Fruit fly (Drosophila melanogaster): ENCODE results near the gene CG9641.

dm6 chr2L:3012780-3013179 lies 36.1 kb upstream of the CG9641 start:
- TF ChIP-seq CG9705 (GFP tag; optimal IDR thresholded peaks at IDR 0.05) (no peak), N (GFP tag; optimal IDR thresholded peaks at IDR 0.05) (no peak), HLH106 (tag; optimal IDR thresholded peaks at IDR 0.05) (peak; percentile 16), lola (GFP tag; optimal IDR thresholded peaks at IDR 0.05) (no peak), sv (GFP tag; optimal IDR thresholded peaks at IDR 0.05) (peak; percentile 30), brk (GFP tag; optimal IDR thresholded peaks at IDR 0.05) (no peak), psq (GFP tag; optimal IDR thresholded peaks at IDR 0.05) (no peak), Mio (GFP tag; optimal IDR thresholded peaks at IDR 0.05) (no peak), foxo (GFP tag; optimal IDR thresholded peaks at IDR 0.05) (peak in 1 of 2 experiments; percentile 40), OdsH (GFP tag; optimal IDR thresholded peaks at IDR 0.05) (peak; percentile 22), dl (GFP tag; optimal IDR thresholded peaks at IDR 0.05; ENCODE audit: insufficient read depth in 1 of 2, partially characterized antibody in 2 of 2) (no peak), Abd-B (GFP tag; optimal IDR thresholded peaks at IDR 0.05) (no peak)
